Fruit fly (Drosophila melanogaster) whole organism: ENCODE data around the gene CG13676.

ENCODE experiments used
- pan ChIP-seq: fragments of >200 bp; optimal IDR thresholded peaks from 2 replicates; lab custom pipeline; 2017
- psq ChIP-seq: fragments of >200 bp; optimal IDR thresholded peaks from 2 replicates; lab custom pipeline; 2017

DNA sequence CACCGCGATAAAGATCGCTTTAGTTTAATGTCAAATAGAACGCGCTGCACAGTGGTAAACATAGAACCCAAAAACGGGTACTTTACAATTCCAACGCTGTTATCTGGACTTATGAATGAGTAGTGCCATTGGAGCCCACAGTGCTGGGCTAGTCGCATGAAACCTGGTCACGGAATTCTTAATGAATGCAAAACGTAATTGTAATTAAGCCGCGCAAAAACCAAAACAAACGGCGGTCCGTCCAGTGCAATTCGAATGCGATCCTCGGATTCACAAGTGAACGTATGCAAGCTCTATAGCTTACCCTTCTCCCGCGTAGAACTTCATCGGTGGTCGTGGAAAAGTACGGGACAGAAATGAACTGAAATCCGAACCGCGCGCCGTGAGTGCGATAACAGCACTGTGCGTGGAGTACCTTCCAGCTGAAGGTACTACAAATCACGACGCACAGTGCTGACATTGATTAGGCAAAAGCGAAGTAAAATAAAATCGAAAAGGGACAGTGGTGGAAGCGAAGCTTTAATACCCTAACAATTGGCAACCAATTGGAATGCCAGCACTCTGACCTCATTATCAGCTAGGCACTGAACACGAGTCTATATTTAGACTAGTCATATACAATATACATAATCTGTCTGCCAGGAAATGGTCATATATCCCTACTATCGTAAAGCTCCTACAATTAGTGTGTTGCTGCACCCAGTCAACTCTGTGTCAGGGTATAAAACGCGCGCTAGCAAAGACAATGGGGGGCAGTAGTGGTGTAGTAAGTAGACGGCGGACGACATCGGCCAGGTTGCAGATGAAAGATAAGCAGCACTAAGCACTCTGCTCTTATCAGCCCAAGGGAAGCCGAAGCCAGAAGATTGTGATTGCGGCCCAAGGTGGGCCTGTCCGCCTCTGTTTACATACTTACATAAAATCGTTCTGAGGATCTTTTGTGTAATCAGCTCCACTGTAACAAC is 33.9 kb upstream of the CG13676 start:
- no peak for TF ChIP-seq pan
- no peak for TF ChIP-seq psq
